Worm (Caenorhabditis elegans) whole organism, mixed stage, embryonic: ENCODE results near the gene F08B4.8.
"Not testable (repeated sequence)": the region's sequence is repeated elsewhere in the genome, so short reads cannot be mapped to it uniquely, and the experiment has no call there.

Source experiments
- M03D4.4 ChIP-seq: sonication (generic microtip); optimal IDR thresholded peaks from 2 replicates; lab custom pipeline; 2017; ENCODE audit warnings: mild to moderate bottlenecking, missing genetic modification characterization, missing compliant biosample characterization
- bed-3 ChIP-seq: fragments of 200-800 bp; sonication (Bioruptor generic); optimal IDR thresholded peaks from 3 replicates; lab custom pipeline; 2018; ENCODE audit warnings: mild to moderate bottlenecking, missing genetic modification characterization, moderate library complexity, missing compliant biosample characterization
- blmp-1 ChIP-seq: fragments of 150-350 bp; optimal IDR thresholded peaks from 2 replicates; lab custom pipeline; 2014; ENCODE audit warnings: missing biosample characterization, missing genetic modification characterization
- ceh-39 ChIP-seq: fragments of 150-350 bp; optimal IDR thresholded peaks from 2 replicates; lab custom pipeline; 2014; ENCODE audit warnings: missing biosample characterization, missing genetic modification characterization
- ceh-83 ChIP-seq: fragments of 200-800 bp; sonication (Bioruptor generic); optimal IDR thresholded peaks from 2 replicates; lab custom pipeline; 2018; ENCODE audit warnings: mild to moderate bottlenecking, missing genetic modification characterization, missing compliant biosample characterization
- ces-1 ChIP-seq: fragments of 150-350 bp; optimal IDR thresholded peaks from 2 replicates; lab custom pipeline; 2014; ENCODE audit warnings: missing biosample characterization, missing genetic modification reagents, missing genetic modification characterization
- cnd-1 ChIP-seq: fragments of 200-800 bp; sonication (Bioruptor generic); optimal IDR thresholded peaks from 2 replicates; lab custom pipeline; 2018; ENCODE audit warnings: mild to moderate bottlenecking, missing genetic modification characterization, missing compliant biosample characterization
- drap-1 ChIP-seq: fragments of 200-800 bp; sonication (Bioruptor generic); optimal IDR thresholded peaks from 3 replicates; lab custom pipeline; 2018; ENCODE audit warnings: mild to moderate bottlenecking, missing genetic modification characterization, missing compliant biosample characterization
- elt-3 ChIP-seq: fragments of 150-350 bp; optimal IDR thresholded peaks from 2 replicates; lab custom pipeline; 2014; ENCODE audit warnings: missing biosample characterization, missing genetic modification characterization
- flh-1 ChIP-seq: fragments of 200-800 bp; sonication (Bioruptor generic); optimal IDR thresholded peaks from 2 replicates; lab custom pipeline; 2018; ENCODE audit warnings: mild to moderate bottlenecking, missing genetic modification characterization, moderate library complexity, missing compliant biosample characterization
- ham-2 ChIP-seq: fragments of 200-800 bp; sonication (Bioruptor generic); optimal IDR thresholded peaks from 2 replicates; lab custom pipeline; 2018; ENCODE audit warnings: mild to moderate bottlenecking, missing genetic modification characterization, missing compliant biosample characterization
- hlh-1 ChIP-seq: fragments of 150-350 bp; optimal IDR thresholded peaks from 2 replicates; lab custom pipeline; 2014; ENCODE audit warnings: missing biosample characterization, missing genetic modification reagents, missing genetic modification characterization
- lin-13 ChIP-seq: fragments of 150-350 bp; optimal IDR thresholded peaks from 2 replicates; lab custom pipeline; 2014; ENCODE audit warnings: missing biosample characterization, missing genetic modification characterization
- lin-32 ChIP-seq: fragments of 200-800 bp; sonication (Bioruptor generic); optimal IDR thresholded peaks from 2 replicates; lab custom pipeline; 2018; ENCODE audit warnings: mild to moderate bottlenecking, missing genetic modification characterization, missing compliant biosample characterization
- lsy-2 ChIP-seq: fragments of 150-350 bp; optimal IDR thresholded peaks from 2 replicates; lab custom pipeline; 2014; ENCODE audit warnings: missing biosample characterization, missing genetic modification characterization
- mab-5 ChIP-seq: fragments of 150-350 bp; optimal IDR thresholded peaks from 2 replicates; lab custom pipeline; 2014; ENCODE audit warnings: missing biosample characterization, missing genetic modification characterization
- mep-1 ChIP-seq: fragments of 150-350 bp; optimal IDR thresholded peaks from 2 replicates; lab custom pipeline; 2017; ENCODE audit warnings: missing biosample characterization, missing genetic modification reagents, missing genetic modification characterization, inconsistent platforms
- mls-2 ChIP-seq: sonication (generic microtip); optimal IDR thresholded peaks from 2 replicates; lab custom pipeline; 2016; ENCODE audit warnings: mild to moderate bottlenecking, missing genetic modification characterization, moderate library complexity, missing compliant biosample characterization
- nhr-12 ChIP-seq: fragments of 150-350 bp; optimal IDR thresholded peaks from 2 replicates; lab custom pipeline; 2014; ENCODE audit warnings: missing biosample characterization, missing genetic modification characterization
- nhr-2 ChIP-seq: fragments of 150-350 bp; optimal IDR thresholded peaks from 2 replicates; lab custom pipeline; 2014; ENCODE audit warnings: missing biosample characterization, missing genetic modification characterization
- nhr-237 ChIP-seq: fragments of 150-350 bp; optimal IDR thresholded peaks from 2 replicates; lab custom pipeline; 2014; ENCODE audit warnings: missing biosample characterization, missing genetic modification characterization
- nhr-28 ChIP-seq: fragments of 150-350 bp; optimal IDR thresholded peaks from 2 replicates; lab custom pipeline; 2014; ENCODE audit warnings: missing biosample characterization, missing genetic modification characterization
- sem-2 ChIP-seq: fragments of 200-800 bp; sonication (Bioruptor generic); optimal IDR thresholded peaks from 2 replicates; lab custom pipeline; 2018; ENCODE audit warnings: mild to moderate bottlenecking, missing genetic modification characterization, missing compliant biosample characterization
- snpc-4 ChIP-seq: fragments of 150-350 bp; optimal IDR thresholded peaks from 2 replicates; lab custom pipeline; 2014; ENCODE audit warnings: missing biosample characterization, missing genetic modification characterization
- sptf-1 ChIP-seq: sonication (generic microtip); optimal IDR thresholded peaks from 2 replicates; lab custom pipeline; 2017; ENCODE audit warnings: mild to moderate bottlenecking, missing genetic modification characterization, moderate library complexity, missing compliant biosample characterization
- tbx-8 ChIP-seq: fragments of 200-800 bp; sonication (Bioruptor generic); optimal IDR thresholded peaks from 2 replicates; lab custom pipeline; 2018; ENCODE audit warnings: mild to moderate bottlenecking, missing genetic modification characterization, moderate library complexity, missing compliant biosample characterization
- unc-120 ChIP-seq: sonication (generic microtip); optimal IDR thresholded peaks from 2 replicates; lab custom pipeline; 2017; ENCODE audit warnings: missing genetic modification characterization, missing compliant biosample characterization; ENCODE audit not compliant: poor library complexity, severe bottlenecking
- unc-39 ChIP-seq: fragments of 150-350 bp; optimal IDR thresholded peaks from 2 replicates; lab custom pipeline; 2014; ENCODE audit warnings: missing biosample characterization, missing genetic modification characterization
- unc-62 ChIP-seq: fragments of 150-350 bp; optimal IDR thresholded peaks from 2 replicates; lab custom pipeline; 2014; ENCODE audit warnings: missing biosample characterization, missing genetic modification reagents, missing genetic modification characterization
- zip-8 ChIP-seq: fragments of 150-350 bp; optimal IDR thresholded peaks from 2 replicates; lab custom pipeline; 2014; ENCODE audit warnings: missing biosample characterization, missing genetic modification characterization
- ztf-11 ChIP-seq: fragments of 150-350 bp; optimal IDR thresholded peaks from 2 replicates; lab custom pipeline; 2014; ENCODE audit warnings: missing biosample characterization, missing genetic modification characterization

The F08B4.8 gene

ce11 chrIV:8691486-8691885, 14.1 kb downstream of the F08B4.8 start, which contains the start of the genes hst-1 and ints-6:
hst-1 (minus strand) TSS chrIV:8691513.
ints-6 (plus strand) TSS chrIV:8691745.
- TF ChIP-seq ces-1: peak; percentile 30
- TF ChIP-seq nhr-28: no peak
- TF ChIP-seq M03D4.4: no peak
- TF ChIP-seq elt-3 (tag; lab: Kevin White, UChicago): no peak

- TF ChIP-seq tbx-8 (GFP tag; lab: Kevin White, UChicago): no peak
- TF ChIP-seq bed-3: no peak
- TF ChIP-seq blmp-1 (tag; lab: Kevin White, UChicago): no peak
- no peak for TF ChIP-seq lin-32 (GFP tag; lab: Kevin White, UChicago)
- no peak for TF ChIP-seq unc-120 (tag; lab: Kevin White, UChicago)
- no peak for TF ChIP-seq ham-2 (GFP tag; lab: Kevin White, UChicago)
Observed at ce11 chrIV:8697436-8697835, 20.0 kb downstream of the F08B4.8 start, which contains the start of gene ttll-11. ttll-11 (plus strand) TSS chrIV:8697736.

- no peak for TF ChIP-seq lsy-2
Observed at ce11 chrIV:8705504-8705903, 28.1 kb downstream of the F08B4.8 start, which contains the start of gene H23L24.4. H23L24.4 (minus strand) TSS chrIV:8705604.

- TF ChIP-seq bed-3 (no peak), flh-1 (GFP tag; lab: Kevin White, UChicago) (no peak), ztf-11 (no peak), ceh-83 (GFP tag; lab: Kevin White, UChicago) (no peak), M03D4.4 (no peak), nhr-237 (tag; lab: Kevin White, UChicago) (no peak), ceh-39 (tag; lab: Kevin White, UChicago) (no peak), drap-1 (no peak), sptf-1 (no peak), tbx-8 (GFP tag; lab: Kevin White, UChicago) (no peak), nhr-12 (tag; lab: Kevin White, UChicago) (no peak), zip-8 (tag; lab: Kevin White, UChicago) (no peak), lsy-2 (no peak), lin-13 (tag; lab: Kevin White, UChicago) (no peak), unc-62 (GFP tag; lab: Kevin White, UChicago) (no peak)
Observed at ce11 chrIV:8708046-8708445, 30.6 kb downstream of the F08B4.8 start.

- not testable (repeated sequence) for TF ChIP-seq drap-1; nhr-28; mls-2 (tag; lab: Kevin White, UChicago)
Observed at ce11 chrIV:8715032-8715431, 37.6 kb downstream of the F08B4.8 start, which contains the start of the genes parg-2 and ipla-5. parg-2 (minus strand) TSS chrIV:8715132. ipla-5 (plus strand) TSS chrIV:8715247.

ce11 chrIV:8718153-8718552, 40.8 kb downstream of the F08B4.8 start, which contains the start of gene H23L24.1:
H23L24.1 (plus strand) TSS chrIV:8718453.
- TF ChIP-seq elt-3 (tag; lab: Kevin White, UChicago): no peak
- no peak for TF ChIP-seq M03D4.4
- no peak for TF ChIP-seq ceh-39 (tag; lab: Kevin White, UChicago)
- TF ChIP-seq blmp-1 (tag; lab: Kevin White, UChicago): no peak
- TF ChIP-seq tbx-8 (GFP tag; lab: Kevin White, UChicago): no peak
- no peak for TF ChIP-seq hlh-1 (tag; lab: Kevin White, UChicago)
- no peak for TF ChIP-seq unc-62 (GFP tag; lab: Kevin White, UChicago)
- TF ChIP-seq mls-2 (tag; lab: Kevin White, UChicago): no peak
- no peak for TF ChIP-seq unc-39 (tag; lab: Kevin White, UChicago)
- TF ChIP-seq ztf-11: no peak

ce11 chrIV:8722801-8723200, 45.4 kb downstream of the F08B4.8 start:
- TF ChIP-seq cnd-1 (tag; lab: Kevin White, UChicago) (peak; percentile 87), mab-5 (no peak), flh-1 (GFP tag; lab: Kevin White, UChicago) (no peak), lsy-2 (no peak), unc-62 (GFP tag; lab: Kevin White, UChicago) (no peak), sptf-1 (no peak), ces-1 (peak; percentile 35), elt-3 (tag; lab: Kevin White, UChicago) (no peak), nhr-237 (tag; lab: Kevin White, UChicago) (no peak), drap-1 (no peak), sem-2 (no peak), mls-2 (tag; lab: Kevin White, UChicago) (no peak), blmp-1 (tag; lab: Kevin White, UChicago) (no peak), hlh-1 (tag; lab: Kevin White, UChicago) (no peak), zip-8 (tag; lab: Kevin White, UChicago) (peak; percentile 51), tbx-8 (GFP tag; lab: Kevin White, UChicago) (no peak), M03D4.4 (no peak), bed-3 (no peak), ztf-11 (no peak), mep-1 (no peak), ceh-83 (GFP tag; lab: Kevin White, UChicago) (no peak), unc-39 (tag; lab: Kevin White, UChicago) (no peak), ceh-39 (tag; lab: Kevin White, UChicago) (no peak), nhr-28 (no peak), snpc-4 (tag; lab: Kevin White, UChicago) (no peak), unc-120 (tag; lab: Kevin White, UChicago) (no peak), lin-32 (GFP tag; lab: Kevin White, UChicago) (no peak), nhr-2 (tag; lab: Kevin White, UChicago) (peak; percentile 79), nhr-12 (tag; lab: Kevin White, UChicago) (no peak)
